Fruit fly (Drosophila melanogaster): ENCODE results near the gene Tim9a.

- TF ChIP-seq CG8159 (tag; optimal IDR thresholded peaks at IDR 0.05), result no peak
- TF ChIP-seq CG4496 (GFP tag; IDR thresholded peaks at IDR 0.05), result no peak
- no peak for TF ChIP-seq CG34367 (tag; optimal IDR thresholded peaks at IDR 0.05)
- TF ChIP-seq CG9948 (tag; optimal IDR thresholded peaks at IDR 0.05), result no peak
- TF ChIP-seq CG8301 (tag; optimal IDR thresholded peaks at IDR 0.05), result no peak
- no peak for TF ChIP-seq CG32121 (GFP tag; IDR thresholded peaks at IDR 0.05)
Measured at dm6 chrX:13392764-13393163, 7.8 kb downstream of the Tim9a start.

All from whole organism, pupa.